Worm (Caenorhabditis elegans): ENCODE data around the gene rsp-1.

The rsp-1 gene

DNA sequence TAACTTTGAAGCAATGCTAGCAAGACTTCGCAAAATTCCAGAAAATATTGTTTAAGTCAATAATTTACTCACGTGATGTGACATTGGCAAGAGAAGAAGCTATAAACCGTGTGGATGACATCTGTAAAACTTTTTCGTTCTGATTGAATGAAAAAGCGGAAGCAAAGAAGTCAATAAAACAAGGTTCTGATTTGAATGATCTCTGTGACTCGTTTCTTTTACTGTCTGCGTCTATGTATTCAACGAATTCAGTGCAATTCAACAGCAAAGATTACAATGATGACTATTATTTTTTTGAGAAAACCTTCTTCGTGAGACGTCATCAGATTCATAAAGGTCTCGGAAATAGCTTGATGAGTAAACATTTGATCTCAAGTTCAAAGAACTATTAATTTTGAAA lies 39.7 kb downstream of the rsp-1 start, which contains the start of gene hacl-1 (continued):
- no peak for TF ChIP-seq efl-1 (optimal IDR thresholded peaks at IDR 0.05)
- TF ChIP-seq efl-1 (GFP tag; optimal IDR thresholded peaks at IDR 0.05 in 1 of 2) = peak in 1 of 2 experiments; percentile 91
- TF ChIP-seq ceh-8 (GFP tag; optimal IDR thresholded peaks at IDR 0.05) = no peak
- no peak for TF ChIP-seq C34B4.2 (tag; optimal IDR thresholded peaks at IDR 0.05)
- TF ChIP-seq elt-2 (tag; optimal IDR thresholded peaks at IDR 0.05) = no peak
- peak; percentile 31 for TF ChIP-seq skn-1 (tag; optimal IDR thresholded peaks at IDR 0.05)
- no peak for TF ChIP-seq egl-13 (tag; optimal IDR thresholded peaks at IDR 0.05)
- TF ChIP-seq mab-9 (GFP tag; IDR thresholded peaks at IDR 0.05) = no peak
- no peak for TF ChIP-seq dsc-1 (tag; optimal IDR thresholded peaks at IDR 0.05)
- no peak for TF ChIP-seq unc-62 (GFP tag; optimal IDR thresholded peaks at IDR 0.05)
- no peak for TF ChIP-seq nhr-84 (tag; optimal IDR thresholded peaks at IDR 0.05)
- TF ChIP-seq nhr-90 (tag; optimal IDR thresholded peaks at IDR 0.05; ENCODE audit: poor library complexity) = peak; percentile 14
- TF ChIP-seq Y116A8C.19 (tag; optimal IDR thresholded peaks at IDR 0.05; ENCODE audit: borderline replicate concordance) = no peak
- TF ChIP-seq fkh-4 (tag; optimal IDR thresholded peaks at IDR 0.05; ENCODE audit: borderline replicate concordance) = no peak
- no peak for TF ChIP-seq ces-1 (GFP tag; optimal IDR thresholded peaks at IDR 0.05)
- peak; percentile 35 for TF ChIP-seq lin-14 (GFP tag; optimal IDR thresholded peaks at IDR 0.05)
- TF ChIP-seq F16B12.6 (tag; optimal IDR thresholded peaks at IDR 0.05) = no peak
- TF ChIP-seq tlp-1 (tag; optimal IDR thresholded peaks at IDR 0.05) = no peak
- peak; percentile 11 for TF ChIP-seq xbp-1 (tag; optimal IDR thresholded peaks at IDR 0.05)
- TF ChIP-seq sptf-1 (tag; optimal IDR thresholded peaks at IDR 0.05) = no peak
- TF ChIP-seq jun-1 (tag; optimal IDR thresholded peaks at IDR 0.05) = no peak
- no peak for TF ChIP-seq fkh-10 (GFP tag; optimal IDR thresholded peaks at IDR 0.05)
- no peak for TF ChIP-seq isw-1 (GFP tag; IDR thresholded peaks at IDR 0.05)
- no peak for TF ChIP-seq snpc-4 (tag; optimal IDR thresholded peaks at IDR 0.05)
- TF ChIP-seq mdl-1 (tag; optimal IDR thresholded peaks at IDR 0.05) = no peak
- peak; percentile 64 for TF ChIP-seq nhr-20 (tag; optimal IDR thresholded peaks at IDR 0.05)
- TF ChIP-seq ceh-63 (GFP tag; optimal IDR thresholded peaks at IDR 0.05) = no peak
- no peak for TF ChIP-seq vab-15 (tag; optimal IDR thresholded peaks at IDR 0.05)
- TF ChIP-seq lsy-2 (tag; optimal IDR thresholded peaks at IDR 0.05) = peak; percentile 29 to 40
- peak; percentile 76 for TF ChIP-seq fkh-8 (tag; optimal IDR thresholded peaks at IDR 0.05)
- no peak for TF ChIP-seq ztf-11 (tag; optimal IDR thresholded peaks at IDR 0.05)

ce11 chrII:11495307-11495706 lies 42.1 kb downstream of the rsp-1 start, which contains the start of the genes ooc-3 and B0334.4:
Gene ooc-3 (minus strand): TSS chrII:11495321.
Gene B0334.4 (plus strand): TSS chrII:11495692.
- TF ChIP-seq egl-13 (tag; optimal IDR thresholded peaks at IDR 0.05) (no peak), lin-13 (GFP tag; optimal IDR thresholded peaks at IDR 0.05) (no peak), ets-5 (GFP tag; IDR thresholded peaks at IDR 0.05) (no peak), mdl-1 (tag; optimal IDR thresholded peaks at IDR 0.05) (no peak), snu-23 (GFP tag; optimal IDR thresholded peaks at IDR 0.05) (peak; percentile 45), unc-130 (tag; optimal IDR thresholded peaks at IDR 0.05) (no peak), nhr-71 (tag; optimal IDR thresholded peaks at IDR 0.05) (peak; percentile 27), egl-27 (tag; optimal IDR thresholded peaks at IDR 0.05) (no peak), aha-1 (tag; optimal IDR thresholded peaks at IDR 0.05) (no peak), lin-35 (GFP tag; optimal IDR thresholded peaks at IDR 0.05) (peak; percentile 44 to 60), sptf-1 (tag; optimal IDR thresholded peaks at IDR 0.05) (no peak), unc-86 (tag; optimal IDR thresholded peaks at IDR 0.05) (no peak), C16A3.4 (tag; optimal IDR thresholded peaks at IDR 0.05) (peak; percentile 16), ceh-63 (GFP tag; optimal IDR thresholded peaks at IDR 0.05) (no peak), C04F5.9 (tag; optimal IDR thresholded peaks at IDR 0.05) (no peak), snpc-4 (tag; optimal IDR thresholded peaks at IDR 0.05) (no peak), tlp-1 (tag; optimal IDR thresholded peaks at IDR 0.05) (no peak), nhr-47 (tag; optimal IDR thresholded peaks at IDR 0.05) (peak; percentile 32), ztf-4 (tag; optimal IDR thresholded peaks at IDR 0.05) (no peak), Y116A8C.19 (tag; optimal IDR thresholded peaks at IDR 0.05; ENCODE audit: borderline replicate concordance) (no peak), nhr-237 (tag; optimal IDR thresholded peaks at IDR 0.05) (no peak), nhr-90 (tag; optimal IDR thresholded peaks at IDR 0.05; ENCODE audit: poor library complexity) (no peak), swsn-7 (tag; optimal IDR thresholded peaks at IDR 0.05) (no peak), hlh-4 (tag; optimal IDR thresholded peaks at IDR 0.05) (no peak), vab-15 (tag; optimal IDR thresholded peaks at IDR 0.05) (no peak), hlh-17 (GFP tag; optimal IDR thresholded peaks at IDR 0.05; ENCODE audit: borderline replicate concordance) (no peak), jun-1 (tag; optimal IDR thresholded peaks at IDR 0.05) (no peak), pqm-1 (tag; optimal IDR thresholded peaks at IDR 0.05) (no peak), lir-3 (tag; optimal IDR thresholded peaks at IDR 0.05; ENCODE audit: poor library complexity) (no peak), elt-3 (tag; optimal IDR thresholded peaks at IDR 0.05) (no peak), mef-2 (tag; optimal IDR thresholded peaks at IDR 0.05) (no peak)
